Fruit fly (Drosophila melanogaster) S2 (cell line): ENCODE data around the gene tsh.

Experiments used
- CG8478 ChIP-seq: fragments of >200 bp; optimal IDR thresholded peaks from 2 replicates; lab custom pipeline; 2018
- CTCF ChIP-seq, 2 experiments: fragments of >200 bp; optimal IDR thresholded peaks; 2 replicates each; lab custom pipeline; 2018

dm6 chr2L:21866362-21866761 lies 38.0 kb downstream of the tsh start:
- TF ChIP-seq CG8478 (lab: Kevin White, UChicago) = no peak
- TF ChIP-seq CTCF (optimal IDR thresholded peaks at IDR 0.05; lab: Kevin White, UChicago) = no peak
